Worm (Caenorhabditis elegans) whole organism, L1 larva: ENCODE measurements around the gene nlp-3.

Experiments used
- mdl-1 ChIP-seq, 2 experiments: fragments of 150-350 bp; optimal IDR thresholded peaks; 2 replicates each; lab custom pipeline; 2014 to 2017; ENCODE audit warnings: missing biosample characterization in 2 of 2, missing genetic modification characterization in 2 of 2, inconsistent platforms in 1 of 2
- nhr-76 ChIP-seq: sonication (generic microtip); optimal IDR thresholded peaks from 2 replicates; lab custom pipeline; 2017; ENCODE audit warnings: missing biosample characterization, missing genetic modification characterization
- nhr-90 ChIP-seq: sonication (generic microtip); optimal IDR thresholded peaks from 2 replicates; lab custom pipeline; 2016; ENCODE audit warnings: mild to moderate bottlenecking, missing genetic modification characterization, missing compliant biosample characterization; ENCODE audit not compliant: poor library complexity
- snpc-4 ChIP-seq: fragments of 150-350 bp; optimal IDR thresholded peaks from 2 replicates; lab custom pipeline; 2014; ENCODE audit warnings: missing biosample characterization, missing genetic modification characterization

ce11 chrX:13206911-13207310 is 28.7 kb upstream of the nlp-3 start:
- TF ChIP-seq nhr-90 (tag; lab: Kevin White, UChicago) (no peak), snpc-4 (tag; lab: Kevin White, UChicago) (no peak), nhr-76 (tag; lab: Kevin White, UChicago) (no peak), mdl-1 (tag; optimal IDR thresholded peaks at IDR 0.05; lab: Kevin White, UChicago) (no peak)
